Fruit fly (Drosophila melanogaster) Kc167 (cell line): Measurements from ENCODE around the gene CG31407.

Experiments
- Myc ChIP-seq: fragments of >200 bp; optimal IDR thresholded peaks from 2 replicates; lab custom pipeline; 2017; ENCODE audit warnings: missing external identifiers
- Sin3A ChIP-seq: fragments of >200 bp; optimal IDR thresholded peaks from 2 replicates; lab custom pipeline; 2018; ENCODE audit warnings: missing external identifiers
- h ChIP-seq: fragments of >200 bp; optimal IDR thresholded peaks from 3 replicates; lab custom pipeline; 2018; ENCODE audit warnings: missing external identifiers
- psq ChIP-seq: fragments of >200 bp; optimal IDR thresholded peaks from 2 replicates; lab custom pipeline; 2017; ENCODE audit warnings: missing external identifiers
- ttk ChIP-seq: sonication (Bioruptor generic); optimal IDR thresholded peaks from 2 replicates; lab custom pipeline; 2017; ENCODE audit warnings: missing external identifiers

DNA sequence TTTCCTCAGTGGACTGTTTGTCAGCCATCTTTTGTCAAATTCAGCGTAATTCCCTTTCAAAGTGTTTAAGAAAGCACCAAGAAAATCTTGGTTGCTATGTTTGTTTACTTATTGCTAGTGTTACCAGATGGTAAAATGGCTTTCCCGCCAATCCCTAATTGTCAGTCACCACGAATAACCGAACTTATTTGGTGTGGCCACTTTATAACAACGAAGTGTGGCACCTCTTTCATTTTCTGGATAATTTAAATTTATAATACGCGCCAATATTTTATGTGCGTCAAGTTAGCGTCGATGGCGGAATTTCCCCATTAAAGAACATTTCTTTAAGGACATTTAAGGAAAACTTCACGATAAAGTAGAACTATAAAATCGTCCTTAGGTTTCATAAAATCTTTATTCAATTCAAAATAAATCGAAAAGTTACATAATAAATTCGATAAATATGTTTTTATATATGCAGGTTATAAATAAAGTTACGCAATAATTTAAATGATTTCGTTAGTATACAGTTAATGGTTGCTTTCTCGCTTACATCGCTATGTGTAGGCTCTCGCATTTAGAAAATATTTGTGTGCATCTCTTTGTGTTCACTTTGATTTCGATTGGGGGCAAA lies 23.7 kb downstream of the CG31407 start, which contains the start of gene CG5359:
- no peak for TF ChIP-seq h (lab: Kevin White, UChicago)
- TF ChIP-seq ttk (lab: Kevin White, UChicago): no peak
- TF ChIP-seq psq (lab: Kevin White, UChicago): no peak
- TF ChIP-seq Sin3A (lab: Kevin White, UChicago): no peak
- TF ChIP-seq Myc: no peak
